Fruit fly (Drosophila melanogaster) whole organism, pupa: Measurements from ENCODE around the gene CycH.
A peak's percentile ranks its signal among the peaks of the same experiment; 100 is the strongest.

ENCODE experiments used
- CG12605 ChIP-seq: fragments of 200-800 bp; sonication (Bioruptor generic); IDR thresholded peaks from 2 replicates; pipeline ENCODE4 v1.3.6; 2022; ENCODE audit warnings: missing biosample characterization, missing genetic modification characterization
- CG15710 ChIP-seq: fragments of 200-800 bp; sonication (Bioruptor generic); optimal IDR thresholded peaks from 2 replicates; lab custom pipeline; 2018; ENCODE audit warnings: missing biosample characterization, mild to moderate bottlenecking, missing genetic modification characterization, moderate library complexity
- CG17806 ChIP-seq: fragments of 200-800 bp; sonication (Bioruptor generic); optimal IDR thresholded peaks from 2 replicates; lab custom pipeline; 2018; ENCODE audit warnings: missing biosample characterization, mild to moderate bottlenecking, missing genetic modification characterization, moderate library complexity
- CG32121 ChIP-seq: fragments of 200-800 bp; sonication (Bioruptor generic); IDR thresholded peaks from 2 replicates; pipeline ENCODE4 v1.3.6; 2022; ENCODE audit warnings: missing biosample characterization, missing genetic modification characterization
- CG34367 ChIP-seq: fragments of 200-800 bp; sonication (Bioruptor generic); optimal IDR thresholded peaks from 2 replicates; lab custom pipeline; 2018; ENCODE audit warnings: missing biosample characterization, mild to moderate bottlenecking, missing genetic modification characterization
- CG4496 ChIP-seq: fragments of 200-800 bp; sonication (Bioruptor generic); IDR thresholded peaks from 3 replicates; pipeline ENCODE4 v1.3.6; 2022; ENCODE audit warnings: missing biosample characterization, missing genetic modification characterization
- CG8301 ChIP-seq: fragments of 200-800 bp; sonication (Bioruptor generic); optimal IDR thresholded peaks from 2 replicates; lab custom pipeline; 2018; ENCODE audit warnings: missing biosample characterization, mild to moderate bottlenecking, missing genetic modification characterization
- D1 ChIP-seq: fragments of 200-800 bp; sonication (Bioruptor generic); optimal IDR thresholded peaks from 2 replicates; lab custom pipeline; 2018; ENCODE audit warnings: missing biosample characterization, mild to moderate bottlenecking, missing genetic modification characterization, moderate library complexity
- Ets98B ChIP-seq: fragments of 200-800 bp; sonication (Bioruptor generic); IDR thresholded peaks from 2 replicates; pipeline ENCODE4 v1.3.6; 2022; ENCODE audit warnings: missing biosample characterization, missing genetic modification characterization
- Pif1A ChIP-seq: fragments of 200-800 bp; sonication (Bioruptor generic); optimal IDR thresholded peaks from 3 replicates; lab custom pipeline; 2016; ENCODE audit warnings: missing biosample characterization, missing genetic modification characterization
- Pif1B ChIP-seq: fragments of 200-800 bp; sonication (Bioruptor generic); optimal IDR thresholded peaks from 3 replicates; lab custom pipeline; 2016; ENCODE audit warnings: missing biosample characterization, missing genetic modification characterization
- Snoo ChIP-seq: fragments of 200-800 bp; sonication (Bioruptor generic); optimal IDR thresholded peaks from 3 replicates; lab custom pipeline; 2017; ENCODE audit warnings: missing biosample characterization, mild to moderate bottlenecking, missing genetic modification characterization, inconsistent platforms
- gl ChIP-seq: fragments of 200-800 bp; sonication (Bioruptor generic); optimal IDR thresholded peaks from 2 replicates; lab custom pipeline; 2018; ENCODE audit warnings: missing biosample characterization, mild to moderate bottlenecking, missing genetic modification characterization

dm6 chr3L:21841079-21841478, 19.3 kb downstream of the CycH start, which contains the start of gene P5CDh1:
- TF ChIP-seq CG17806 (no peak), Ets98B (GFP tag; lab: Robert Waterston, UW) (peak; percentile 53), Pif1A (no peak), CG32121 (GFP tag; lab: Robert Waterston, UW) (peak; percentile 15; the same call in 1 of the 2 replicates), Pif1B (GFP tag; lab: Kevin White, UChicago) (no peak), CG4496 (GFP tag; lab: Robert Waterston, UW) (peak; percentile 39; the same call in 2 of the 3 replicates), CG8301 (tag; lab: Kevin White, UChicago) (no peak), CG34367 (tag; lab: Kevin White, UChicago) (no peak), Snoo (tag; lab: Kevin White, UChicago) (no peak), CG12605 (no peak), CG15710 (tag; lab: Kevin White, UChicago) (no peak), gl (tag; lab: Kevin White, UChicago) (no peak), D1 (tag; lab: Kevin White, UChicago) (no peak)
